Fruit fly (Drosophila melanogaster) whole organism, embryonic: Measurements from ENCODE around the gene TyrRS.

Experiments used
- Antp ChIP-seq: fragments of 200-800 bp; sonication (Bioruptor generic); optimal IDR thresholded peaks from 3 replicates; lab custom pipeline; 2016; ENCODE audit warnings: missing biosample characterization, missing genetic modification characterization
- B-H1 ChIP-seq: fragments of 200-800 bp; sonication (Bioruptor generic); IDR thresholded peaks from 3 replicates; pipeline ENCODE4 v1.3.6; 2022; ENCODE audit warnings: missing biosample characterization, missing genetic modification characterization
- Bdp1 ChIP-seq: fragments of 200-800 bp; sonication (Bioruptor generic); optimal IDR thresholded peaks from 3 replicates; lab custom pipeline; 2016; ENCODE audit warnings: missing biosample characterization, missing genetic modification characterization
- CG10959 ChIP-seq: fragments of 200-800 bp; sonication (Bioruptor generic); IDR thresholded peaks from 2 replicates; pipeline ENCODE4 v1.3.6; 2022; ENCODE audit warnings: missing biosample characterization, missing genetic modification characterization
- CG1529 ChIP-seq: fragments of 200-800 bp; sonication (Bioruptor generic); optimal IDR thresholded peaks from 3 replicates; lab custom pipeline; 2018; ENCODE audit warnings: missing biosample characterization, missing genetic modification characterization
- CG15479 ChIP-seq: fragments of 200-800 bp; sonication (Bioruptor generic); optimal IDR thresholded peaks from 3 replicates; lab custom pipeline; 2019; ENCODE audit warnings: missing biosample characterization, mild to moderate bottlenecking, missing genetic modification characterization, moderate library complexity
- CG16815 ChIP-seq: fragments of 200-800 bp; sonication (Bioruptor generic); optimal IDR thresholded peaks from 3 replicates; lab custom pipeline; 2017; ENCODE audit warnings: missing biosample characterization, mild to moderate bottlenecking, missing genetic modification characterization
- CG17359 ChIP-seq: fragments of 200-800 bp; sonication (Bioruptor generic); optimal IDR thresholded peaks from 3 replicates; lab custom pipeline; 2018; ENCODE audit warnings: missing biosample characterization, mild to moderate bottlenecking, missing genetic modification characterization, moderate library complexity
- CG17568 ChIP-seq: fragments of 200-800 bp; sonication (Bioruptor generic); optimal IDR thresholded peaks from 2 replicates; lab custom pipeline; 2018; ENCODE audit warnings: missing biosample characterization, mild to moderate bottlenecking, missing genetic modification characterization, moderate library complexity
- CG2875 ChIP-seq: fragments of 200-800 bp; sonication (Bioruptor generic); optimal IDR thresholded peaks from 2 replicates; lab custom pipeline; 2017; ENCODE audit warnings: missing biosample characterization, mild to moderate bottlenecking, missing genetic modification characterization, missing genetic modification reagents
- CG3281 ChIP-seq: fragments of 200-800 bp; sonication (Bioruptor generic); optimal IDR thresholded peaks from 3 replicates; lab custom pipeline; 2017; ENCODE audit warnings: missing biosample characterization, mild to moderate bottlenecking, missing genetic modification characterization
- CG4820 ChIP-seq: fragments of 200-800 bp; sonication (Bioruptor generic); optimal IDR thresholded peaks from 3 replicates; lab custom pipeline; 2016; ENCODE audit warnings: missing biosample characterization, missing genetic modification characterization
- CG5245 ChIP-seq: fragments of 200-800 bp; sonication (Bioruptor generic); optimal IDR thresholded peaks from 3 replicates; lab custom pipeline; 2016; ENCODE audit warnings: missing biosample characterization, missing genetic modification characterization
- CG8944 ChIP-seq: fragments of 200-800 bp; sonication (Bioruptor generic); optimal IDR thresholded peaks from 3 replicates; lab custom pipeline; 2016; ENCODE audit warnings: missing biosample characterization, missing genetic modification characterization
- CG9727 ChIP-seq: fragments of 200-800 bp; sonication (Bioruptor generic); optimal IDR thresholded peaks from 3 replicates; lab custom pipeline; 2017; ENCODE audit warnings: missing biosample characterization, mild to moderate bottlenecking, missing genetic modification characterization
- Camta ChIP-seq: fragments of 200-800 bp; sonication (Bioruptor generic); optimal IDR thresholded peaks from 2 replicates; lab custom pipeline; 2016; ENCODE audit warnings: missing biosample characterization, missing genetic modification characterization
- CkIIα-i1 ChIP-seq: fragments of 200-800 bp; sonication (Bioruptor generic); IDR thresholded peaks from 2 replicates; pipeline ENCODE4 v1.3.6; 2022; ENCODE audit warnings: missing biosample characterization, missing genetic modification characterization
- MESR4 ChIP-seq: fragments of 200-800 bp; sonication (Bioruptor generic); optimal IDR thresholded peaks from 2 replicates; lab custom pipeline; 2018; ENCODE audit warnings: missing biosample characterization, mild to moderate bottlenecking, missing genetic modification characterization, moderate library complexity
- NC2α ChIP-seq: fragments of 200-800 bp; sonication (Bioruptor generic); optimal IDR thresholded peaks from 2 replicates; lab custom pipeline; 2016; ENCODE audit warnings: missing biosample characterization, missing genetic modification characterization
- NfI ChIP-seq: fragments of 200-800 bp; sonication (Bioruptor generic); optimal IDR thresholded peaks from 3 replicates; lab custom pipeline; 2018; ENCODE audit warnings: missing biosample characterization, mild to moderate bottlenecking, missing genetic modification characterization, moderate library complexity
- PHDP ChIP-seq: fragments of 200-800 bp; sonication (Bioruptor generic); optimal IDR thresholded peaks from 3 replicates; lab custom pipeline; 2018; ENCODE audit warnings: missing biosample characterization, mild to moderate bottlenecking, missing genetic modification characterization, moderate library complexity
- Pdp1 ChIP-seq, 2 experiments: fragments of 200-800 bp; sonication (Bioruptor generic); optimal IDR thresholded peaks; 3 replicates each; lab custom pipeline; 2016; ENCODE audit warnings: missing biosample characterization in 2 of 2, missing genetic modification characterization in 2 of 2, mild to moderate bottlenecking in 1 of 2, moderate library complexity in 1 of 2
- Poxn ChIP-seq: fragments of 200-800 bp; sonication (Bioruptor generic); IDR thresholded peaks from 2 replicates; pipeline ENCODE4 v1.3.6; 2022; ENCODE audit warnings: missing biosample characterization, missing genetic modification characterization
- Rx ChIP-seq: fragments of 200-800 bp; sonication (Bioruptor generic); IDR thresholded peaks from 2 replicates; pipeline ENCODE4 v1.3.6; 2022; ENCODE audit warnings: missing biosample characterization, missing genetic modification characterization
- Trl ChIP-seq, 3 experiments: fragments of >200 bp in 2 of 3; fragments of 200-800 bp in 1 of 3; sonication (Bioruptor generic) in 1 of 3; optimal IDR thresholded peaks; 2 replicates in 1 of 3; 3 replicates in 2 of 3; lab custom pipeline; 2016 to 2017; ENCODE audit warnings: missing biosample characterization in 1 of 3, missing genetic modification characterization in 1 of 3
- abd-A ChIP-seq: fragments of 200-800 bp; sonication (Bioruptor generic); optimal IDR thresholded peaks from 3 replicates; lab custom pipeline; 2019; ENCODE audit warnings: missing biosample characterization, mild to moderate bottlenecking, missing genetic modification characterization, moderate library complexity
- ac ChIP-seq: fragments of 200-800 bp; sonication (Bioruptor generic); optimal IDR thresholded peaks from 3 replicates; lab custom pipeline; 2017; ENCODE audit warnings: missing biosample characterization, mild to moderate bottlenecking, missing genetic modification characterization
- btn ChIP-seq: fragments of 200-800 bp; sonication (Bioruptor generic); optimal IDR thresholded peaks from 2 replicates; lab custom pipeline; 2016; ENCODE audit warnings: missing biosample characterization, missing genetic modification characterization
- cato ChIP-seq: fragments of 200-800 bp; sonication (Bioruptor generic); optimal IDR thresholded peaks from 2 replicates; lab custom pipeline; 2016; ENCODE audit warnings: missing biosample characterization, missing genetic modification characterization, borderline replicate concordance
- caup ChIP-seq: fragments of 200-800 bp; sonication (Bioruptor generic); optimal IDR thresholded peaks from 3 replicates; lab custom pipeline; 2017; ENCODE audit warnings: missing biosample characterization, mild to moderate bottlenecking, missing genetic modification characterization, moderate library complexity; ENCODE audit not compliant: severe bottlenecking
- chm ChIP-seq: fragments of 200-800 bp; sonication (Bioruptor generic); IDR thresholded peaks from 2 replicates; pipeline ENCODE4 v1.3.6; 2022; ENCODE audit warnings: missing biosample characterization, missing genetic modification characterization
- crol ChIP-seq: fragments of 200-800 bp; sonication (Bioruptor generic); IDR thresholded peaks from 2 replicates; pipeline ENCODE4 v1.3.6; 2022; ENCODE audit warnings: missing biosample characterization, missing genetic modification characterization
- dm ChIP-seq: fragments of 200-800 bp; sonication (Bioruptor generic); optimal IDR thresholded peaks from 3 replicates; lab custom pipeline; 2016; ENCODE audit warnings: missing biosample characterization, missing genetic modification characterization
- esg ChIP-seq: fragments of 200-800 bp; sonication (Bioruptor generic); conservative IDR thresholded peaks from 2 replicates; pipeline ENCODE4 v1.3.6; 2022; ENCODE audit warnings: missing biosample characterization, missing genetic modification characterization
- h ChIP-seq: fragments of >200 bp; optimal IDR thresholded peaks from 2 replicates; lab custom pipeline; 2017
- ham ChIP-seq: fragments of 200-800 bp; sonication (Bioruptor generic); IDR thresholded peaks from 2 replicates; pipeline ENCODE4 v1.3.6; 2022; ENCODE audit warnings: missing biosample characterization, missing genetic modification characterization
- nom ChIP-seq: fragments of 200-800 bp; sonication (Bioruptor generic); optimal IDR thresholded peaks from 2 replicates; lab custom pipeline; 2017; ENCODE audit warnings: missing biosample characterization, missing genetic modification characterization, mild to moderate bottlenecking, moderate library complexity, missing genetic modification reagents
- oc ChIP-seq: fragments of 200-800 bp; sonication (Bioruptor generic); optimal IDR thresholded peaks from 2 replicates; lab custom pipeline; 2018; ENCODE audit warnings: missing biosample characterization, mild to moderate bottlenecking, missing genetic modification characterization, moderate library complexity
- onecut ChIP-seq: fragments of 200-800 bp; sonication (Bioruptor generic); IDR thresholded peaks from 2 replicates; pipeline ENCODE4 v1.3.6; 2022; ENCODE audit warnings: missing biosample characterization, missing genetic modification characterization
- phol ChIP-seq: fragments of 200-800 bp; sonication (Bioruptor generic); optimal IDR thresholded peaks from 3 replicates; lab custom pipeline; 2018; ENCODE audit warnings: missing biosample characterization, mild to moderate bottlenecking, missing genetic modification characterization, moderate library complexity
- pita ChIP-seq: fragments of 200-800 bp; sonication (Bioruptor generic); optimal IDR thresholded peaks from 2 replicates; lab custom pipeline; 2017; ENCODE audit warnings: missing biosample characterization, mild to moderate bottlenecking, missing genetic modification characterization
- repo ChIP-seq: fragments of 200-800 bp; sonication (Bioruptor generic); optimal IDR thresholded peaks from 2 replicates; lab custom pipeline; 2016; ENCODE audit warnings: missing biosample characterization, missing genetic modification characterization
- rib ChIP-seq: fragments of 200-800 bp; sonication (Bioruptor generic); IDR thresholded peaks from 2 replicates; pipeline ENCODE4 v1.3.6; 2022; ENCODE audit warnings: missing biosample characterization, missing genetic modification characterization
- slou ChIP-seq: fragments of 200-800 bp; sonication (Bioruptor generic); optimal IDR thresholded peaks from 3 replicates; lab custom pipeline; 2016; ENCODE audit warnings: missing biosample characterization, missing genetic modification characterization
- tin ChIP-seq: fragments of 200-800 bp; sonication (Bioruptor generic); optimal IDR thresholded peaks from 3 replicates; lab custom pipeline; 2016; ENCODE audit warnings: missing biosample characterization, missing genetic modification characterization
- toy ChIP-seq: fragments of 200-800 bp; sonication (Bioruptor generic); IDR thresholded peaks from 2 replicates; pipeline ENCODE4 v1.3.6; 2022; ENCODE audit warnings: missing biosample characterization, missing genetic modification characterization
- unc-4 ChIP-seq: fragments of 200-800 bp; sonication (Bioruptor generic); IDR thresholded peaks from 2 replicates; pipeline ENCODE4 v1.3.6; 2022; ENCODE audit warnings: missing biosample characterization, missing genetic modification characterization; ENCODE audit not compliant: partially characterized antibody
- vfl ChIP-seq: fragments of 200-800 bp; sonication (Bioruptor generic); optimal IDR thresholded peaks from 2 replicates; lab custom pipeline; 2016; ENCODE audit warnings: missing biosample characterization, missing genetic modification characterization
- vnd ChIP-seq: fragments of 200-800 bp; sonication (Bioruptor generic); IDR thresholded peaks from 3 replicates; pipeline ENCODE4 v1.3.6; 2022; ENCODE audit warnings: missing biosample characterization, missing genetic modification characterization; ENCODE audit not compliant: partially characterized antibody

TyrRS gene

DNA sequence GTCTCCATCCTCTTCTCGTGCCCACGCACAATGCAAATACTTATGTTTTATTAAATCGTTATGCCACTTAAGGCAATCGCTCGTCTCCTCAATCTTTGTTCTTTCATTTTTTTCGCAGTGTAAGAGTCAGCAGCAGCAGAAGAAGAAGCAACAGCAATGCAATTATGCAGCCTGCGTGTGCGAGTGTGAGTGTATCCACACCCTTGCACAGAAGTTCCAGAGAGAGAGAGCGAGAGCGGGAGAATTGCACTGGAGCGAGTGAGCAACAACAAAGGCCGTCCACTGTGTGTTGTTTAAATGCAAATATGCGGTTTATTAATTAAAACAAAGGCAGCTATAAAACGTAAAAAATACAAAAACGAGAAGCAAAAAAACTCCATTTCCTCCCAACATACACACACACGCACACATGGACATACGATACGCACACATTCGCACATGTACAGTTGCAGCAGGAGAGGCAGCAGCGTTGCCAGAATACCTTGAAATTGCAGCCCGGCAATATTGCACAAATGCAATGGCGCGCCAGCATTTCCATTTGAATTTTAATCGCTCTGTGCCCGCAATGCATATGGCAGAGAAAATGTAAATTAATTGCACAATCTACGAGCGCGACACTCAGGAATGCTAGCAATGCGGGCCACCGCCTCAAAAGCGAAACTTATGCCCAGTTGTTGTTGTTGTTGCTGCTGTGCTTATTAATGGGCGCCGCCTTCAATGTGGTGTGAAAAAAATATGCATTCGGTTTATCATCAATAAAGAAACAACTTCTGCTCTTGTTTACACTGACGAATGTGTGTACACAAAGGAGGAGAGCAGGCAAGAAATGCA, 10.3 kb downstream of the TyrRS start (continued):
- peak; percentile 33 for TF ChIP-seq Bdp1
- TF ChIP-seq Pdp1 (GFP tag; optimal IDR thresholded peaks at IDR 0.05; lab: Kevin White, UChicago): peak; percentile 4 to 48
- TF ChIP-seq abd-A (tag; lab: Kevin White, UChicago): no peak
- TF ChIP-seq tin (GFP tag; lab: Kevin White, UChicago): peak; percentile 2
- TF ChIP-seq onecut (GFP tag; lab: Robert Waterston, UW): peak; percentile 43; the same call in 1 of the 2 replicates
- TF ChIP-seq CG9727: peak; percentile 89
- peak; percentile 37 for TF ChIP-seq CG4820 (GFP tag; lab: Kevin White, UChicago)
- no peak for TF ChIP-seq MESR4 (GFP tag; lab: Kevin White, UChicago)
- peak; percentile 89 for TF ChIP-seq CG15479 (GFP tag; lab: Kevin White, UChicago)
- TF ChIP-seq CG10959: peak; percentile 70; the same call in 1 of the 2 replicates
- TF ChIP-seq CG3281 (GFP tag; lab: Kevin White, UChicago): no peak
- peak; percentile 58 to 63 for TF ChIP-seq Trl (optimal IDR thresholded peaks at IDR 0.05; lab: Kevin White, UChicago)
- TF ChIP-seq Trl (GFP tag; optimal IDR thresholded peaks at IDR 0.05; lab: Kevin White, UChicago): peak; percentile 27
- peak; percentile 61 for TF ChIP-seq CG8944
- TF ChIP-seq vfl: no peak
- peak; percentile 44 for TF ChIP-seq CG1529 (GFP tag; lab: Kevin White, UChicago)
- no peak for TF ChIP-seq crol (GFP tag; lab: Robert Waterston, UW)
- no peak for TF ChIP-seq Antp (GFP tag; lab: Kevin White, UChicago)
- no peak for TF ChIP-seq NfI (GFP tag; lab: Kevin White, UChicago)
- TF ChIP-seq phol (tag; lab: Kevin White, UChicago): peak; percentile 1
- no peak for TF ChIP-seq unc-4 (GFP tag; lab: Robert Waterston, UW)
- no peak for TF ChIP-seq PHDP (tag; lab: Kevin White, UChicago)
- TF ChIP-seq CG5245: peak; percentile 32
- TF ChIP-seq CG16815 (GFP tag; lab: Kevin White, UChicago): peak; percentile 14
- TF ChIP-seq oc (tag; lab: Kevin White, UChicago): no peak
- peak; percentile 91 for TF ChIP-seq ac (GFP tag; lab: Kevin White, UChicago)
- peak; percentile 78; the same call in 1 of the 2 replicates for TF ChIP-seq chm (GFP tag; lab: Robert Waterston, UW)
- TF ChIP-seq vnd: no peak
- peak; percentile 59 for TF ChIP-seq CG2875
- no peak for TF ChIP-seq CkIIα-i1 (GFP tag; lab: Robert Waterston, UW)
- no peak for TF ChIP-seq ham (GFP tag; lab: Robert Waterston, UW)
- TF ChIP-seq nom: peak; percentile 57
- no peak for TF ChIP-seq Poxn (GFP tag; lab: Robert Waterston, UW)
- peak; percentile 10 for TF ChIP-seq cato (GFP tag; lab: Kevin White, UChicago)
- no peak for TF ChIP-seq toy (GFP tag; lab: Robert Waterston, UW)
- no peak for TF ChIP-seq slou
- peak; percentile 19 for TF ChIP-seq repo
- peak; percentile 37 for TF ChIP-seq dm (GFP tag; lab: Kevin White, UChicago)
- peak; percentile 39 for TF ChIP-seq NC2α (GFP tag; lab: Kevin White, UChicago)
- TF ChIP-seq Rx (GFP tag; lab: Robert Waterston, UW): no peak
- TF ChIP-seq rib (GFP tag; lab: Robert Waterston, UW): 0 out of 2 replicates have a peak, but pooled peaks have one; percentile 10
- TF ChIP-seq B-H1 (GFP tag; lab: Robert Waterston, UW): no peak; the same call in 2 of the 3 replicates
- peak; percentile 6 for TF ChIP-seq caup (GFP tag; lab: Kevin White, UChicago)
- peak; percentile 41 for TF ChIP-seq Camta (GFP tag; lab: Kevin White, UChicago)
- TF ChIP-seq esg: no peak
- TF ChIP-seq pita: no peak
- TF ChIP-seq h (lab: Kevin White, UChicago): no peak
- TF ChIP-seq CG17359 (tag; lab: Kevin White, UChicago): peak; percentile 46
- TF ChIP-seq CG17568: peak; percentile 72
- peak; percentile 51 for TF ChIP-seq btn (GFP tag; lab: Kevin White, UChicago)
